2 fruit fly cellular contexts compared by ENCODE assay signal in the genomic region with DNA sequence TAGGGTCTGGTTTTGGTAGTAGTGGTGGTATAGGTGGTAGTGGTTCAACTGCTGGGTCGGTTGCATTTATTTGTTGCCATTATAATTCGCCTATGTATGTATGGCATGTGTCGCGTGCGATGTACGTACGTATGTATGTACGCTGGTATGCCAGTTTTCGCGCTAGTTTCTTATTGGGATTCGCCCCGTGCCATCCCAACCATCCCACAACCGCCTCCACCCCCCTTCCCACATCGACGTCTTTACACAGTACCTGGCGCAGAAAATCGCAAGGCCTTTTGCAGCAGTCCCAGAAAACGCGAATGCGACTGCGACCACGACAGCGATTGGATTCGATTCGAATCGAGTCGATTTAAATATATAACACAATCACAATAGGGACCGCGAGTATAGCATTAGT.
TF ChIP-seq lines count a peak whose summit lies in the region.

No protein-coding gene starts in this region.

- no peak for TF ChIP-seq CTCF in whole organism, embryonic (GFP tag; optimal IDR thresholded peaks at IDR 0.05; lab: Kevin White, UChicago)

TF ChIP-seq in whole organism, adult, 20 proteins besides CTCF, POLR2A, EP300 and RAD21:
- TF ChIP-seq cnc (optimal IDR thresholded peaks at IDR 0.05; lab: Kevin White, UChicago): no peak
- peak; percentile 15 for TF ChIP-seq CG11617 (GFP tag; optimal IDR thresholded peaks at IDR 0.05; lab: Kevin White, UChicago)
- TF ChIP-seq Mnt (GFP tag; optimal IDR thresholded peaks at IDR 0.05; lab: Kevin White, UChicago): peak; percentile 62
- TF ChIP-seq CG14711 (tag; optimal IDR thresholded peaks at IDR 0.05; lab: Kevin White, UChicago): no peak

TF ChIP-seq in whole organism, embryonic, 481 proteins besides CTCF, POLR2A, EP300 and RAD21:
- TF ChIP-seq eyg (GFP tag; optimal IDR thresholded peaks at IDR 0.05; lab: Kevin White, UChicago) (no peak), insv (GFP tag; optimal IDR thresholded peaks at IDR 0.05; lab: Kevin White, UChicago) (peak in 1 of 2 experiments; percentile 76), Med (GFP tag; lab: Kevin White, UChicago) (peak; percentile 32)
